Fruit fly (Drosophila melanogaster) whole organism, embryonic: Measurements from ENCODE around the gene CheB38c.

Experiments
- Atf-2 ChIP-seq: fragments of 200-800 bp; sonication (Bioruptor generic); optimal IDR thresholded peaks from 2 replicates; lab custom pipeline; 2016; ENCODE audit warnings: missing biosample characterization, missing genetic modification characterization
- Awh ChIP-seq: fragments of 200-800 bp; sonication (Bioruptor generic); IDR thresholded peaks from 2 replicates; pipeline ENCODE4, ENCODE4 v1.3.6; 2022; ENCODE audit warnings: missing biosample characterization, missing genetic modification characterization
- B-H2 ChIP-seq: fragments of 200-800 bp; sonication (Bioruptor generic); optimal IDR thresholded peaks from 2 replicates; lab custom pipeline; 2018; ENCODE audit warnings: missing biosample characterization, mild to moderate bottlenecking, missing genetic modification characterization
- Blimp-1 ChIP-seq: fragments of 200-800 bp; sonication (Bioruptor generic); optimal IDR thresholded peaks from 3 replicates; lab custom pipeline; 2018; ENCODE audit warnings: missing biosample characterization, missing genetic modification characterization, mild to moderate bottlenecking, moderate library complexity, missing genetic modification reagents
- CG10321 ChIP-seq: fragments of 200-800 bp; sonication (Bioruptor generic); IDR thresholded peaks from 2 replicates; pipeline ENCODE4 v1.3.6; 2022; ENCODE audit warnings: missing biosample characterization, missing genetic modification characterization
- CG10565 ChIP-seq: fragments of 200-800 bp; sonication (Bioruptor generic); optimal IDR thresholded peaks from 3 replicates; lab custom pipeline; 2016; ENCODE audit warnings: missing biosample characterization, mild to moderate bottlenecking, missing genetic modification characterization
- CG10979 ChIP-seq: fragments of 200-800 bp; sonication (Bioruptor generic); optimal IDR thresholded peaks from 2 replicates; lab custom pipeline; 2018; ENCODE audit warnings: missing biosample characterization, mild to moderate bottlenecking, missing genetic modification characterization, moderate library complexity
- CG11093 ChIP-seq: fragments of 200-800 bp; sonication (Bioruptor generic); IDR thresholded peaks from 3 replicates; pipeline ENCODE4 v1.3.6; 2022; ENCODE audit warnings: missing biosample characterization, missing genetic modification characterization
- CG12155 ChIP-seq: fragments of 200-800 bp; sonication (Bioruptor generic); optimal IDR thresholded peaks from 3 replicates; lab custom pipeline; 2016; ENCODE audit warnings: missing biosample characterization, missing genetic modification characterization
- CG14667 ChIP-seq: fragments of 200-800 bp; sonication (Bioruptor generic); IDR thresholded peaks from 2 replicates; pipeline ENCODE4 v1.3.6; 2022; ENCODE audit warnings: missing biosample characterization, missing genetic modification characterization
- CG14860 ChIP-seq: fragments of 200-800 bp; sonication (Bioruptor generic); IDR thresholded peaks from 3 replicates; pipeline ENCODE4 v1.3.6; 2022; ENCODE audit warnings: missing biosample characterization, missing genetic modification characterization; ENCODE audit not compliant: partially characterized antibody
- CG15011 ChIP-seq: fragments of 200-800 bp; sonication (Bioruptor generic); optimal IDR thresholded peaks from 3 replicates; lab custom pipeline; 2018; ENCODE audit warnings: missing biosample characterization, mild to moderate bottlenecking, missing genetic modification characterization
- CG15479 ChIP-seq: fragments of 200-800 bp; sonication (Bioruptor generic); optimal IDR thresholded peaks from 3 replicates; lab custom pipeline; 2019; ENCODE audit warnings: missing biosample characterization, mild to moderate bottlenecking, missing genetic modification characterization, moderate library complexity
- CG15696 ChIP-seq: fragments of 200-800 bp; sonication (Bioruptor generic); optimal IDR thresholded peaks from 2 replicates; lab custom pipeline; 2019; ENCODE audit warnings: missing biosample characterization, mild to moderate bottlenecking, missing genetic modification characterization, moderate library complexity
- CG2199 ChIP-seq: fragments of 200-800 bp; sonication (Bioruptor generic); IDR thresholded peaks from 3 replicates; pipeline ENCODE4 v1.3.6; 2022; ENCODE audit warnings: missing biosample characterization, missing genetic modification characterization
- CG42726 ChIP-seq: fragments of 200-800 bp; sonication (Bioruptor generic); IDR thresholded peaks from 2 replicates; pipeline ENCODE4 v1.3.6; 2022; ENCODE audit warnings: missing biosample characterization, missing genetic modification characterization; ENCODE audit not compliant: partially characterized antibody
- CG4360 ChIP-seq: fragments of 200-800 bp; sonication (Bioruptor generic); IDR thresholded peaks from 2 replicates; pipeline ENCODE4 v1.3.6; 2022; ENCODE audit warnings: missing biosample characterization, missing genetic modification characterization
- CG6813 ChIP-seq: fragments of 200-800 bp; sonication (Bioruptor generic); optimal IDR thresholded peaks from 2 replicates; lab custom pipeline; 2017; ENCODE audit warnings: missing biosample characterization, missing genetic modification characterization, mild to moderate bottlenecking, moderate library complexity, missing genetic modification reagents
- CG7357 ChIP-seq: fragments of 200-800 bp; sonication (Bioruptor generic); IDR thresholded peaks from 3 replicates; pipeline ENCODE4 v1.3.6; 2022; ENCODE audit warnings: missing biosample characterization, missing genetic modification characterization
- CG8478 ChIP-seq: fragments of >200 bp; optimal IDR thresholded peaks from 2 replicates; lab custom pipeline; 2018
- Deaf1 ChIP-seq: fragments of 200-800 bp; optimal IDR thresholded peaks from 3 replicates; lab custom pipeline; 2019; ENCODE audit warnings: missing biosample characterization, mild to moderate bottlenecking, missing genetic modification characterization, moderate library complexity
- Hey ChIP-seq: fragments of 200-800 bp; sonication (Bioruptor generic); optimal IDR thresholded peaks from 3 replicates; lab custom pipeline; 2018; ENCODE audit warnings: missing biosample characterization, mild to moderate bottlenecking, missing genetic modification characterization
- Med ChIP-seq: fragments of 200-800 bp; sonication (Bioruptor generic); peaks from one replicate; lab custom pipeline; 2016; ENCODE audit warnings: missing biosample characterization, missing genetic modification characterization, mild to moderate bottlenecking, inconsistent platforms, moderate library complexity
- Rx ChIP-seq: fragments of 200-800 bp; sonication (Bioruptor generic); IDR thresholded peaks from 2 replicates; pipeline ENCODE4 v1.3.6; 2022; ENCODE audit warnings: missing biosample characterization, missing genetic modification characterization
- Scr ChIP-seq: fragments of 200-800 bp; sonication (Bioruptor generic); IDR thresholded peaks from 2 replicates; pipeline ENCODE4 v1.3.6; 2022; ENCODE audit warnings: missing biosample characterization, missing genetic modification characterization; ENCODE audit not compliant: partially characterized antibody
- ato ChIP-seq: fragments of 200-800 bp; sonication (Bioruptor generic); IDR thresholded peaks from 2 replicates; pipeline ENCODE4 v1.3.6; 2022; ENCODE audit warnings: missing biosample characterization, missing genetic modification characterization; ENCODE audit not compliant: partially characterized antibody
- cad ChIP-seq: fragments of >200 bp; optimal IDR thresholded peaks from 2 replicates; lab custom pipeline; 2017; ENCODE audit warnings: missing biosample characterization, missing genetic modification characterization
- exex ChIP-seq: fragments of 200-800 bp; sonication (Bioruptor generic); optimal IDR thresholded peaks from 4 replicates; lab custom pipeline; 2018; ENCODE audit warnings: missing biosample characterization, mild to moderate bottlenecking, missing genetic modification characterization, moderate library complexity
- fru ChIP-seq: fragments of >200 bp; optimal IDR thresholded peaks from 2 replicates; lab custom pipeline; 2017
- gcm ChIP-seq: fragments of 200-800 bp; sonication (Bioruptor generic); optimal IDR thresholded peaks from 2 replicates; lab custom pipeline; 2019; ENCODE audit warnings: missing biosample characterization, mild to moderate bottlenecking, missing genetic modification characterization, moderate library complexity
- grn ChIP-seq: fragments of 200-800 bp; sonication (Bioruptor generic); optimal IDR thresholded peaks from 3 replicates; lab custom pipeline; 2017; ENCODE audit warnings: missing biosample characterization, missing genetic modification characterization
- gt ChIP-seq: fragments of 200-800 bp; sonication (Bioruptor generic); IDR thresholded peaks from 2 replicates; pipeline ENCODE4 v1.3.6; 2022; ENCODE audit warnings: missing biosample characterization, missing genetic modification characterization
- hth ChIP-seq: fragments of >200 bp; optimal IDR thresholded peaks from 2 replicates; lab custom pipeline; 2017; ENCODE audit warnings: inconsistent platforms
- ind ChIP-seq: fragments of 200-800 bp; sonication (Bioruptor generic); optimal IDR thresholded peaks from 3 replicates; lab custom pipeline; 2016; ENCODE audit warnings: missing biosample characterization, missing genetic modification characterization
- knrl ChIP-seq: fragments of 200-800 bp; sonication (Bioruptor generic); IDR thresholded peaks from 3 replicates; pipeline ENCODE4 v1.3.6; 2022; ENCODE audit warnings: missing biosample characterization, missing genetic modification characterization; ENCODE audit not compliant: partially characterized antibody
- oc ChIP-seq: fragments of 200-800 bp; sonication (Bioruptor generic); optimal IDR thresholded peaks from 2 replicates; lab custom pipeline; 2018; ENCODE audit warnings: missing biosample characterization, mild to moderate bottlenecking, missing genetic modification characterization, moderate library complexity
- p53 ChIP-seq: fragments of 200-800 bp; sonication (Bioruptor generic); optimal IDR thresholded peaks from 2 replicates; lab custom pipeline; 2016; ENCODE audit warnings: missing biosample characterization, missing genetic modification characterization
- pan ChIP-seq, 4 experiments: fragments of >200 bp in 3 of 4; fragments of 200-800 bp in 1 of 4; sonication (Bioruptor generic) in 1 of 4; optimal IDR thresholded peaks in 3 of 4; IDR thresholded peaks in 1 of 4; 2 replicates each; pipeline versions ENCODE4 v1.3.6 to Lab custom; 2017 to 2022; ENCODE audit warnings: missing biosample characterization in 2 of 4, missing genetic modification characterization in 2 of 4, mixed read lengths in 1 of 4
- sd ChIP-seq: fragments of 200-800 bp; sonication (Bioruptor generic); optimal IDR thresholded peaks from 3 replicates; lab custom pipeline; 2018; ENCODE audit warnings: missing biosample characterization, mild to moderate bottlenecking, missing genetic modification characterization, moderate library complexity
- seq ChIP-seq: fragments of 200-800 bp; sonication (Bioruptor generic); IDR thresholded peaks from 2 replicates; pipeline ENCODE4 v1.3.6; 2022; ENCODE audit warnings: missing biosample characterization, missing genetic modification characterization
- slou ChIP-seq: fragments of 200-800 bp; sonication (Bioruptor generic); optimal IDR thresholded peaks from 3 replicates; lab custom pipeline; 2016; ENCODE audit warnings: missing biosample characterization, missing genetic modification characterization
- sob ChIP-seq: fragments of 200-800 bp; sonication (Bioruptor generic); IDR thresholded peaks from 2 replicates; pipeline ENCODE4 v1.3.6; 2022; ENCODE audit warnings: missing biosample characterization, missing genetic modification characterization
- sug ChIP-seq: fragments of 200-800 bp; optimal IDR thresholded peaks from 2 replicates; lab custom pipeline; 2019; ENCODE audit warnings: missing biosample characterization, mild to moderate bottlenecking, missing genetic modification characterization, moderate library complexity
- tll ChIP-seq, 2 experiments: fragments of 200-800 bp in 1 of 2; fragments of >200 bp in 1 of 2; sonication (Bioruptor generic) in 1 of 2; optimal IDR thresholded peaks; 2 replicates each; lab custom pipeline; 2017 to 2019; ENCODE audit warnings: missing biosample characterization in 2 of 2, missing genetic modification characterization in 2 of 2, mild to moderate bottlenecking in 1 of 2, moderate library complexity in 1 of 2
- twi ChIP-seq: fragments of 200-800 bp; optimal IDR thresholded peaks from 2 replicates; lab custom pipeline; 2019; ENCODE audit warnings: missing biosample characterization, mild to moderate bottlenecking, missing genetic modification characterization, moderate library complexity
- z ChIP-seq: fragments of 200-800 bp; sonication (Bioruptor generic); IDR thresholded peaks from 3 replicates; pipeline ENCODE4 v1.3.6; 2022; ENCODE audit warnings: missing biosample characterization, missing genetic modification characterization
- zfh1 ChIP-seq: fragments of 200-800 bp; sonication (Bioruptor generic); IDR thresholded peaks from 3 replicates; pipeline ENCODE4 v1.3.6; 2022; ENCODE audit warnings: missing biosample characterization, missing genetic modification characterization

The CheB38c gene

DNA sequence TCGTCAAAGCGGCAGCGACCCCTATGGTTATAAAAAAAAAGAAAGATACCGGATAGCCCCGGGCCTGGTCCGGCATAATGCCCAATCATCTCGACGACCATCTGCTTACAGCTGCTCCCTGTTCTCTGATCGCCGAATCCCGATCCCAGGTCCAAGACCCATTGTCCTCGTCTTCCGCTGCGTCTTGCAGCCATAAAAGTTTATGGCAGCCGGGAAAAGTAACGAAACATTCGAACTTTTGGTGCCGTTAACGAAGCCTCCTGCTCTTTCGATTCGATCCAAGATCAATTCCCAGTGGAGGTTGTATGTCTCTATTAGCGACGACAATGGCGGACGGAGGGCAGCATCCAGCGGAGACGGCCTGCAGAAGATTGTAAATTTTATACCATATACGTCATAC, 35.3 kb downstream of the CheB38c start:
- TF ChIP-seq CG10565, result no peak
- peak; percentile 95 for TF ChIP-seq cad

DNA sequence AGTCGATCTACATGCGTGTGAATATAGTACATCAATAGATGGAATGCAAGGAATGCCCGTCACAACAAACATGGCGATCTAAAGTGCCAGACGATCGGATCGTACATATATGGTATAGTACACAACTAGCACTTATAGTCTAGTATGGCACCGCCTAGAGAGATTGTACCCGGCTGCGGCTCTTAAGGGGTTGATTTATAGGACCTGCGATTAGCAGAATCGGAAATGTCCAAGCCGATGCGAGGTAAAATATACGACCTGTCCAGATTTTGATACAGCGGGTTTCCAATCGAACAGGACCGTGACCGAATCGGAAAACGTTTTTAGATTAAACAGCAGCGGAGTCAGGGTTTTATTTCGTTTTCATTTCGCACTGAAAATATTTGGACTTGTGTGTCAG, 36.8 kb downstream of the CheB38c start:
- TF ChIP-seq Hey (tag; lab: Kevin White, UChicago) (peak; percentile 5), sug (tag; lab: Kevin White, UChicago) (peak; percentile 16), exex (peak; percentile 52), Awh (GFP tag; lab: Robert Waterston, UW) (no peak)

DNA sequence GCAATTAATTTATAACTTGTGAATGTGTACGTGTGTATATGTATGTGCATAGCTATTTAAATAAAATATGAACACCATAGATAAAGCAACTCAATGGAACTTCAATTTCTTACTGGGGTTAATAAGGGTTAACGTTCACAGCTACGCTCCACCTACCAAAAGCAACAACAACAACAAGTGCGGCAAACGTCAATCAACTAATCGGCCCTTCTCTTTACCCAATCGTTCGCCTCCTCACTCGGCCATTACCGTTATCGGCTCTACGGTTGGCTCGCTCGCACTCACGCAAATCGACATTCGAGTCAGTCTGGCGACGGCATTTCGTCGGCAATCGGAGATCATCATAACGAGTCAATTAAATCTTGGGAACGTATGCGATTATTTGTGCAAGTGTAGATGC, 37.6 kb downstream of the CheB38c start:
- TF ChIP-seq CG4360 (GFP tag; lab: Robert Waterston, UW) (peak; percentile 98), sob (GFP tag; lab: Robert Waterston, UW) (peak; percentile 7; the same call in 1 of the 2 replicates), CG11093 (GFP tag; lab: Robert Waterston, UW) (no peak), fru (lab: Kevin White, UChicago) (no peak), cad (peak; percentile 33), CG12155 (GFP tag; lab: Kevin White, UChicago) (peak; percentile 2), Deaf1 (tag; lab: Kevin White, UChicago) (peak; percentile 87), z (GFP tag; lab: Robert Waterston, UW) (peak; percentile 68; the same call in 1 of the 3 replicates), CG10321 (GFP tag; lab: Robert Waterston, UW) (peak; percentile 97), gt (GFP tag; lab: Robert Waterston, UW) (no peak), B-H2 (GFP tag; lab: Kevin White, UChicago) (no peak), CG42726 (GFP tag; lab: Robert Waterston, UW) (no peak), sd (tag; lab: Kevin White, UChicago) (no peak), Med (GFP tag; lab: Kevin White, UChicago) (peak; percentile 75), ato (GFP tag; lab: Robert Waterston, UW) (no peak), knrl (no peak), CG2199 (GFP tag; lab: Robert Waterston, UW) (0 out of 3 replicates have a peak, but pooled peaks have one; percentile 21), CG8478 (lab: Kevin White, UChicago) (no peak), zfh1 (GFP tag; lab: Robert Waterston, UW) (0 out of 3 replicates have a peak, but pooled peaks have one; percentile 33), p53 (GFP tag; lab: Kevin White, UChicago) (no peak), tll (GFP tag; optimal IDR thresholded peaks at IDR 0.05; lab: Kevin White, UChicago) (peak in 1 of 2 experiments; percentile 60), pan (optimal IDR thresholded peaks at IDR 0.05; lab: Kevin White, UChicago) (no peak), pan (GFP tag; optimal IDR thresholded peaks at IDR 0.05 in 1 of 2, IDR thresholded peaks at IDR 0.05 in 1 of 2) (peak in 1 of 2 experiments; percentile 79), Atf-2 (GFP tag; lab: Kevin White, UChicago) (no peak), oc (tag; lab: Kevin White, UChicago) (peak; percentile 32), Scr (no peak), CG15696 (tag; lab: Kevin White, UChicago) (no peak), seq (GFP tag; lab: Robert Waterston, UW) (0 out of 2 replicates have a peak, but pooled peaks have one; percentile 20), CG7357 (GFP tag; lab: Robert Waterston, UW) (no peak), CG15011 (GFP tag; lab: Kevin White, UChicago) (no peak), Blimp-1 (no peak), exex (peak; percentile 59), CG6813 (no peak), Rx (GFP tag; lab: Robert Waterston, UW) (no peak), CG14860 (no peak), twi (tag; lab: Kevin White, UChicago) (no peak), CG10979 (no peak), CG14667 (GFP tag; lab: Robert Waterston, UW) (no peak), CG15479 (GFP tag; lab: Kevin White, UChicago) (peak; percentile 50), hth (peak; percentile 26), grn (peak; percentile 73), slou (no peak), gcm (GFP tag; lab: Kevin White, UChicago) (peak; percentile 35), ind (no peak)
